Fruit fly (Drosophila melanogaster): ENCODE measurements around the gene CG13058.
A peak's percentile ranks its signal among the peaks of the same experiment; 100 is the strongest.

CG13058 gene

dm6 chr3L:16369526-16369925 is 40.9 kb downstream of the CG13058 start, which contains the start of gene CG18814:
Gene CG18814, plus strand, starts transcription at chr3L:16369826.
- no peak for TF ChIP-seq Pif1A (GFP tag; optimal IDR thresholded peaks at IDR 0.05)
- TF ChIP-seq CG32121 (GFP tag; IDR thresholded peaks at IDR 0.05): no peak
- no peak for TF ChIP-seq Pif1B (GFP tag; optimal IDR thresholded peaks at IDR 0.05)
- TF ChIP-seq CG34367 (tag; optimal IDR thresholded peaks at IDR 0.05): no peak
- TF ChIP-seq CG14655 (GFP tag; optimal IDR thresholded peaks at IDR 0.05): no peak
- no peak for TF ChIP-seq CG15710 (tag; optimal IDR thresholded peaks at IDR 0.05)
- TF ChIP-seq rn (GFP tag; IDR thresholded peaks at IDR 0.05): no peak
- TF ChIP-seq Ets98B (GFP tag; IDR thresholded peaks at IDR 0.05): no peak
- no peak for TF ChIP-seq CG12605 (GFP tag; IDR thresholded peaks at IDR 0.05)
- no peak for TF ChIP-seq D1 (tag; optimal IDR thresholded peaks at IDR 0.05)
- no peak for TF ChIP-seq gl (tag; optimal IDR thresholded peaks at IDR 0.05)

dm6 chr3L:16377768-16378764 is 49.4 kb downstream of the CG13058 start, which contains the start of gene roq:
Gene roq, minus strand, starts transcription at chr3L:16378566.
- TF ChIP-seq CG13204 (GFP tag; optimal IDR thresholded peaks at IDR 0.05): no peak
- peak; percentile 11 for TF ChIP-seq gl (tag; optimal IDR thresholded peaks at IDR 0.05)
- peak; percentile 16; the same call in 1 of the 2 replicates for TF ChIP-seq CG12605 (GFP tag; IDR thresholded peaks at IDR 0.05)
- no peak for TF ChIP-seq CG32121 (GFP tag; IDR thresholded peaks at IDR 0.05)
- TF ChIP-seq CG4496 (GFP tag; IDR thresholded peaks at IDR 0.05): no peak
- peak; percentile 29 for TF ChIP-seq EcR (GFP tag; optimal IDR thresholded peaks at IDR 0.05)
